Fruit fly (Drosophila melanogaster) whole organism, adult: Measurements from ENCODE around the gene Wsck.

Experiments
- CG11617 ChIP-seq: fragments of 200-800 bp; sonication (Bioruptor generic); optimal IDR thresholded peaks from 2 replicates; lab custom pipeline; 2017; ENCODE audit warnings: mild to moderate bottlenecking, missing biosample characterization, missing genetic modification reagents, missing genetic modification characterization
- CG12768 ChIP-seq: fragments of 200-800 bp; sonication (Bioruptor generic); optimal IDR thresholded peaks from 2 replicates; lab custom pipeline; 2017; ENCODE audit warnings: missing biosample characterization, missing genetic modification characterization, mild to moderate bottlenecking, moderate library complexity, missing genetic modification reagents
- CG14711 ChIP-seq: fragments of 200-800 bp; sonication (Bioruptor generic); optimal IDR thresholded peaks from 2 replicates; lab custom pipeline; 2018; ENCODE audit warnings: missing biosample characterization, mild to moderate bottlenecking, missing genetic modification characterization, moderate library complexity
- CG1620 ChIP-seq: fragments of 200-800 bp; sonication (Bioruptor generic); optimal IDR thresholded peaks from 2 replicates; lab custom pipeline; 2016; ENCODE audit warnings: missing biosample characterization, missing genetic modification characterization
- CG33017 ChIP-seq: fragments of 200-800 bp; sonication (Bioruptor generic); optimal IDR thresholded peaks from 2 replicates; lab custom pipeline; 2018; ENCODE audit warnings: missing biosample characterization, mild to moderate bottlenecking, missing genetic modification characterization, moderate library complexity
- CG5204 ChIP-seq: fragments of 200-800 bp; sonication (Bioruptor generic); optimal IDR thresholded peaks from 2 replicates; lab custom pipeline; 2016; ENCODE audit warnings: missing biosample characterization, missing genetic modification characterization
- CG7045 ChIP-seq: fragments of 200-800 bp; sonication (Bioruptor generic); optimal IDR thresholded peaks from 2 replicates; lab custom pipeline; 2017; ENCODE audit warnings: missing biosample characterization, mild to moderate bottlenecking, missing genetic modification characterization
- CG7101 ChIP-seq: fragments of 200-800 bp; sonication (Bioruptor generic); optimal IDR thresholded peaks from 2 replicates; lab custom pipeline; 2018; ENCODE audit warnings: missing biosample characterization, mild to moderate bottlenecking, missing genetic modification characterization, moderate library complexity
- Clk ChIP-seq: fragments of 200-800 bp; sonication (Bioruptor generic); optimal IDR thresholded peaks from 2 replicates; lab custom pipeline; 2017; ENCODE audit warnings: missing biosample characterization, missing genetic modification characterization
- Crg-1 ChIP-seq: fragments of 200-800 bp; sonication (Bioruptor generic); optimal IDR thresholded peaks from 2 replicates; lab custom pipeline; 2016; ENCODE audit warnings: missing biosample characterization, missing genetic modification characterization
- Hr96 ChIP-seq: fragments of 200-800 bp; sonication (Bioruptor generic); optimal IDR thresholded peaks from 2 replicates; lab custom pipeline; 2016; ENCODE audit warnings: missing biosample characterization, missing genetic modification characterization
- Mnt ChIP-seq: fragments of 200-800 bp; sonication (Bioruptor generic); optimal IDR thresholded peaks from 2 replicates; lab custom pipeline; 2016; ENCODE audit warnings: missing biosample characterization, mild to moderate bottlenecking, missing genetic modification characterization
- bab1 ChIP-seq: fragments of 200-800 bp; sonication (Bioruptor generic); optimal IDR thresholded peaks from 3 replicates; lab custom pipeline; 2019; ENCODE audit warnings: missing biosample characterization, mild to moderate bottlenecking, missing genetic modification characterization, moderate library complexity
- cic ChIP-seq: fragments of 200-800 bp; sonication (Bioruptor generic); optimal IDR thresholded peaks from 2 replicates; lab custom pipeline; 2017; ENCODE audit warnings: missing biosample characterization, mild to moderate bottlenecking, missing genetic modification characterization, moderate library complexity
- cnc ChIP-seq, 2 experiments: fragments of >200 bp; optimal IDR thresholded peaks; 2 replicates each; lab custom pipeline; 2017
- kay ChIP-seq: fragments of 200-800 bp; sonication (Bioruptor generic); peaks from one replicate; lab custom pipeline; 2016; ENCODE audit warnings: missing biosample characterization, missing genetic modification characterization, borderline replicate concordance
- ovo ChIP-seq: fragments of 200-800 bp; sonication (Bioruptor generic); optimal IDR thresholded peaks from 2 replicates; lab custom pipeline; 2016; ENCODE audit warnings: missing biosample characterization, missing genetic modification characterization
- pad ChIP-seq: fragments of 200-800 bp; sonication (Bioruptor generic); optimal IDR thresholded peaks from 3 replicates; lab custom pipeline; 2017; ENCODE audit warnings: missing biosample characterization, missing genetic modification characterization, mild to moderate bottlenecking, moderate library complexity, missing genetic modification reagents
- tj ChIP-seq: fragments of 200-800 bp; sonication (Bioruptor generic); optimal IDR thresholded peaks from 3 replicates; lab custom pipeline; 2017; ENCODE audit warnings: missing biosample characterization, mild to moderate bottlenecking, missing genetic modification characterization, moderate library complexity
- toe ChIP-seq: fragments of 200-800 bp; sonication (Bioruptor generic); optimal IDR thresholded peaks from 2 replicates; lab custom pipeline; 2016; ENCODE audit warnings: missing biosample characterization, missing genetic modification characterization

Wsck gene

DNA sequence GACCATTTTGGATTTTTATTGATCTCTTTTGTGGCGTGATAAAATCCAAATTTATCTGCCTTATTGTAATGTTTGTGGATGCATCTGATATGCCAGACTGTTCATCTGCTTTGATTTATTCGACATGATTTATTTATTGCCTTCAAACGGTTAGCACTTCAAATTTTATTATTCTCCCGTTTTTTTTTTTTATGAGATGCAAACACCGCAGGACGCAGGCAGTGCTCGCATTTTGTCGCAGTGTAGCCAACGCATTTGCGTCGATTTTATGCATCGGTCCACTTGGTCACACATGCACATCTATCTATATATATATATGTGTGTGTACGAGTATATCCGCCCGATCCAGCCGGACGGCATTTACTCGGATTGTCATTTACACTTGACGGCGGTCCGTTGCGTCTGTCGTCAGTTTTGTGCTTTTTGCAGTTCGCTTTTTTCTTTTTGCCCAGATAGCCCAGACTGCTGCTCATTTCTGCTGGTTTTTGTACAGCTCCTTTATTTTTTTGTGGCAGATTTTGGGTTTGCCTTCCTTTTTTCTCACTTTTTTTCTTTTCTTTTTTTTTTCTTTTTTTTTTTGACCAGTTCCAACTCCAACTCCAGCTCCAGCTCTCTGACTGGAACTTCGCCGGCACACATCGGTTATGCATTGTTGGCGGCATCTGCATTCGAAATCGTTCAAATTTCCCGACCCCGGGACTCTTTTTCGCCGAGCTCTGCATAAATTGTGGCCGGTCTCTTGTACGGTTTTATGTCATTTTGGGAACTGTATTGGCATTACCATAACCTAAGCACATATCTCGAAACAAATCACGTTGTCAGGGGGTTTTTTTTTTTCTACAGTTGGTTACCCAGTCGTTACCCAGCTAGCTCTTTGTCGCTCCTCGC is 15.8 kb downstream of the Wsck start:
- no peak for TF ChIP-seq Hr96 (GFP tag; lab: Kevin White, UChicago)
- TF ChIP-seq tj (GFP tag; lab: Kevin White, UChicago), result peak; percentile 95

- TF ChIP-seq CG5204 (GFP tag; lab: Kevin White, UChicago) (no peak), tj (GFP tag; lab: Kevin White, UChicago) (peak; percentile 75)
Observed at dm6 chr3R:24608316-24608715, 21.6 kb downstream of the Wsck start.

DNA sequence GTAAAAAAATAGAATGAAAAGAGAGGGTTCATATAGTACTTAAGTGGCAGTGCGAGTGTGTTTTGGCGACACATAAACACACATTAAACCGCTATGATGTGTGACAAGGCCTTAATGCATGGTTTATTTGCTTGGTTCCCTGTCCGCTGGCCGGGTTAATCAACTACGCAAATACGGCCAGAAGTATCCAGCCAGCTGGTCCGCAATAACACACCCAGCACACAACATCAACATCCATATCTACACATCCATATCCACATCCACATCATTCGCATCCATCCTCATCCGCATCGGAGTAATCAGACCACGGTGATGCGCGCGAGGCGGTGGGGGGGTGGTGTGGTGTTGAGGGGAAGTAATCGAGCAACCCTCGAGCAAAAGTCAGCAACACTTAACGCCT is 23.0 kb downstream of the Wsck start:
- no peak for TF ChIP-seq Hr96 (GFP tag; lab: Kevin White, UChicago)

DNA sequence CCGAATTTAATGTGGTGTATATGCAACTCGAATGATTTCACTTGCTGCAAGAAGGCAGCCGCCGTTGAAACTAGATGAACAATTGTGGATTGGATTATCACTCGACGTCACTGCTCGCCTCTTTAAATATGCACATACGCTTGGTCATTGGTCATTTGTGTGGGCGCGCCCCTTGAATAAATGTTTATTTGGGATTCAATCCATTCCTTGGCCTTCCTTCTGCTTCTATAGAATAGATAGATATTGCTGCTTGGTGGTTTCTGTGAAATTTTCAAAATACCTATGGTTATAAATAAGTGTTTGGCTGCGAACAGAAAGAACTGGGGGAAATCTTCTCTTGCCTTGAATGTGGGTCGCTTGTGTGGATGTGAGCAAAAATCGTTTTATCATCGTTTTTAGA is 25.7 kb downstream of the Wsck start:
- TF ChIP-seq CG5204 (GFP tag; lab: Kevin White, UChicago) (no peak), CG11617 (GFP tag; lab: Kevin White, UChicago) (no peak), Mnt (GFP tag; lab: Kevin White, UChicago) (no peak), pad (GFP tag; lab: Kevin White, UChicago) (no peak), tj (GFP tag; lab: Kevin White, UChicago) (no peak), Hr96 (GFP tag; lab: Kevin White, UChicago) (no peak), cnc (optimal IDR thresholded peaks at IDR 0.05; lab: Kevin White, UChicago) (no peak), CG33017 (tag; lab: Kevin White, UChicago) (no peak), kay (GFP tag; lab: Kevin White, UChicago) (no peak), bab1 (GFP tag; lab: Kevin White, UChicago) (no peak)

DNA sequence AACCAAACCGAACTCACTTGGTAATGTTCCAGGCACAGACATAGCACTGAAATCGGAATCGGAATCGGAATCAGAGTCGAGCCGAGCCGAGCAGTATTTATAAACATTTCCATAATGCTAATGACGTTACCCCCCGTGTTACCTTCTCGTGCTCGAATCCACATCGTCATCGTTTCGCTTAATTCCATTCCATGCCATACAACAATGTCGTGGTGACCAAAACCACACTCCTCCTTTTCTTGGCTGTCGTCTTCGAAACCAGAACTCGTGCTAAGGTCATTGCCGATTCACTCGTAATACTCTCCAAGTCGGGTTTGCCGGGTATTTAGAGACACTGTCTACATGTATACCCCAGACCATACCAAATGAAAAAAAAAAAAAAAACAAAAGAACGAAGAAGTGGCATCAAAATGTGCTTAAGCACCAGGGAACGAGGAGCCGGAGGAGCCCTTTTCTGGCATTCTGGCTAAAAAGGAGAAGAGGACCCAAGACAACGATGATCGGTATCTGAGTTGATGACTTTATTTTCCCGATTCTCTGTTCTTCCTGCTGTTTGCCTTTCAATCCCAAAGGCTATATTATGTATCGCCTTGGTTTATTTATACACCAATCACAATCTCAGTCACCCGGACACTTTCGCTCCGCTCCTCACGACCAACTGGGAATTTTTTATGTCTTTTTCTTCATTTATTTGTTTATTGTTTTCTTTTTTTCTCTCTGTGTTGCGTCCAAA is 26.3 kb downstream of the Wsck start:
- no peak for TF ChIP-seq ovo (GFP tag; lab: Kevin White, UChicago)
- peak; percentile 67 for TF ChIP-seq kay (GFP tag; lab: Kevin White, UChicago)
- peak; percentile 71 for TF ChIP-seq tj (GFP tag; lab: Kevin White, UChicago)

DNA sequence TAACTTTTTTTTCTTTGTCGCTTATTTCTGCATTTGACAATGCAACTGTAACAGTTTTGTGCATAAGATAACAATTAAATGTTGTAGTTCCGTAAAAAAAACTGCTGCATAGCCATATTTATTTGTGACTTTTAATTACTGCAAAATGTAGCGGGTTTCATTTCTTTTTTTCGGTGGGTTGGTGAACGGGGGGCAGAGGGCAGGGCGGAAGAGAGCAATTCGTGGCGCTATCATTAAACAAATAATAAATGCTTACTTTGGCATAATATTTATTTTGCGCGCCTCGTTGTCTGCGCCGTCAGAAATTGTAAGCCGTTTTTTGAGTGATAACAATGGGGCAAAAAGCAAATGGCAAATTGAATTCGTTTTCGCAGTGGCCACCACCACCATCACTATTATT is 28.8 kb downstream of the Wsck start:
- TF ChIP-seq CG12768 (GFP tag; lab: Kevin White, UChicago) (peak; percentile 41), ovo (GFP tag; lab: Kevin White, UChicago) (no peak), CG33017 (tag; lab: Kevin White, UChicago) (no peak), CG14711 (tag; lab: Kevin White, UChicago) (peak; percentile 30), CG7101 (peak; percentile 24), cic (GFP tag; lab: Kevin White, UChicago) (peak; percentile 41), CG11617 (GFP tag; lab: Kevin White, UChicago) (peak; percentile 20), CG1620 (GFP tag; lab: Kevin White, UChicago) (no peak), cnc (optimal IDR thresholded peaks at IDR 0.05; lab: Kevin White, UChicago) (no peak), CG5204 (GFP tag; lab: Kevin White, UChicago) (no peak), kay (GFP tag; lab: Kevin White, UChicago) (no peak), pad (GFP tag; lab: Kevin White, UChicago) (peak; percentile 28), CG7045 (GFP tag; lab: Kevin White, UChicago) (peak; percentile 14), tj (GFP tag; lab: Kevin White, UChicago) (peak; percentile 100), Clk (GFP tag; lab: Kevin White, UChicago) (no peak), bab1 (GFP tag; lab: Kevin White, UChicago) (no peak), Hr96 (GFP tag; lab: Kevin White, UChicago) (peak; percentile 13), toe (no peak)

DNA sequence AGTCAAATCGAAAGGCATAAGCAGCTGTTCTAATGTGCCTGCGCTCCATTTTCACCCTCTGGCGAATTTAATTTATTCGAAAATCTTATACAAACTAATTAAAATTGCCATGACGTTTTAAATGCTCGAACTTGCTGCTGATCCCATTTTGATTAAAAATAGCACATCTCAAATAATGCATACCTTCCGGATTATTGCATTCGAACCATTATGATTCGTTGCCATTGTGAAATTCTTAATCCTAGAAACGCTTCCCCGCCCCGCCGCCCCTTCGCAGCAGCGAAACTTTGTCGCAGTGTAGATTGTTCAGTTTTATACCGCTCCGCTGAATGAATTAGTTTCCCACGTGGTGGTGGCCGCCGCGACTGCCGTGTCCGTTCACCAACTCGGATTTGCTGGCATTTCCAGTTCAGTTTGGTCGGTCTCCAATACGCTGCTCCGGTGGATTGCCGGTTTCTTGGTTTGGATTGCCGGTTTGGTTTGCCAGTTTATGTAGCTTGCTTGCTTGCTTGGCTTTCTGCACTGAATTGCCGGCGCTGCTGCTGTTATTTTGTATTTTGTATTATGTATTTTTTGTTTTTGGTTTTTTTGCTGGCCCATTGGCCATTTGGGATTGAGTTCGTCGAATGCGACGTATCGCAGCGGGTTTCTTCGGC is 31.2 kb downstream of the Wsck start:
- TF ChIP-seq Crg-1 (no peak), cic (GFP tag; lab: Kevin White, UChicago) (no peak), kay (GFP tag; lab: Kevin White, UChicago) (no peak), CG5204 (GFP tag; lab: Kevin White, UChicago) (no peak), ovo (GFP tag; lab: Kevin White, UChicago) (no peak), cnc (optimal IDR thresholded peaks at IDR 0.05; lab: Kevin White, UChicago) (no peak), CG12768 (GFP tag; lab: Kevin White, UChicago) (no peak), tj (GFP tag; lab: Kevin White, UChicago) (peak; percentile 1)
